Worm (Caenorhabditis elegans) whole organism, L4/young adult: Measurements from ENCODE around the gene C14C6.6.

Experiments
- W03F9.2 ChIP-seq: fragments of 150-350 bp; optimal IDR thresholded peaks from 2 replicates; lab custom pipeline; 2014; ENCODE audit warnings: missing biosample characterization, missing genetic modification characterization
- dao-5 ChIP-seq: sonication (generic microtip); optimal IDR thresholded peaks from 2 replicates; lab custom pipeline; 2016; ENCODE audit warnings: missing genotype, missing genetic modification characterization, moderate library complexity, missing compliant biosample characterization
- him-1 ChIP-seq: sonication (generic microtip); optimal IDR thresholded peaks from 2 replicates; lab custom pipeline; 2016; ENCODE audit warnings: missing genotype, missing genetic modification reagents, missing genetic modification characterization, missing compliant biosample characterization

- TF ChIP-seq him-1 (tag; lab: Kevin White, UChicago) (no peak), W03F9.2 (tag; lab: Kevin White, UChicago) (no peak), dao-5 (tag; lab: Kevin White, UChicago) (no peak)
Observed at ce11 chrV:592959-593358, 45.1 kb upstream of the C14C6.6 start, which contains the start of gene ZK488.5.
